Fruit fly (Drosophila melanogaster) whole organism, embryonic: ENCODE data around the gene CG9550.

Experiments used
- Awh ChIP-seq: fragments of 200-800 bp; sonication (Bioruptor generic); IDR thresholded peaks from 2 replicates; pipeline ENCODE4, ENCODE4 v1.3.6; 2022; ENCODE audit warnings: missing biosample characterization, missing genetic modification characterization
- CG10959 ChIP-seq: fragments of 200-800 bp; sonication (Bioruptor generic); IDR thresholded peaks from 2 replicates; pipeline ENCODE4 v1.3.6; 2022; ENCODE audit warnings: missing biosample characterization, missing genetic modification characterization
- CG11696 ChIP-seq: fragments of 200-800 bp; sonication (Bioruptor generic); IDR thresholded peaks from 2 replicates; pipeline ENCODE4 v1.3.6; 2022; ENCODE audit warnings: missing biosample characterization, missing genetic modification characterization
- CG12236 ChIP-seq: fragments of 200-800 bp; sonication (Bioruptor generic); optimal IDR thresholded peaks from 2 replicates; lab custom pipeline; 2016; ENCODE audit warnings: missing biosample characterization, missing genetic modification characterization
- CG14014 ChIP-seq: fragments of 200-800 bp; sonication (Bioruptor generic); IDR thresholded peaks from 2 replicates; pipeline ENCODE4 v1.3.6; 2022; ENCODE audit warnings: missing biosample characterization, missing genetic modification characterization
- CG1602 ChIP-seq: fragments of 200-800 bp; sonication (Bioruptor generic); optimal IDR thresholded peaks from 3 replicates; lab custom pipeline; 2016; ENCODE audit warnings: missing biosample characterization, missing genetic modification characterization
- CG16815 ChIP-seq: fragments of 200-800 bp; sonication (Bioruptor generic); optimal IDR thresholded peaks from 3 replicates; lab custom pipeline; 2017; ENCODE audit warnings: missing biosample characterization, mild to moderate bottlenecking, missing genetic modification characterization
- CG18262 ChIP-seq: fragments of 200-800 bp; optimal IDR thresholded peaks from 3 replicates; lab custom pipeline; 2019; ENCODE audit warnings: missing biosample characterization, mild to moderate bottlenecking, missing genetic modification characterization, moderate library complexity
- CG31388 ChIP-seq: fragments of 200-800 bp; sonication (Bioruptor generic); optimal IDR thresholded peaks from 2 replicates; lab custom pipeline; 2016; ENCODE audit warnings: missing biosample characterization, missing genetic modification characterization
- CG4707 ChIP-seq: fragments of 200-800 bp; sonication (Bioruptor generic); optimal IDR thresholded peaks from 2 replicates; lab custom pipeline; 2018; ENCODE audit warnings: missing biosample characterization, mild to moderate bottlenecking, missing genetic modification characterization, moderate library complexity
- CG6791 ChIP-seq: fragments of 200-800 bp; sonication (Bioruptor generic); IDR thresholded peaks from 3 replicates; pipeline ENCODE4 v1.3.6; 2022; ENCODE audit warnings: missing biosample characterization, missing genetic modification characterization; ENCODE audit not compliant: partially characterized antibody
- CG6813 ChIP-seq: fragments of 200-800 bp; sonication (Bioruptor generic); optimal IDR thresholded peaks from 2 replicates; lab custom pipeline; 2017; ENCODE audit warnings: missing biosample characterization, missing genetic modification characterization, mild to moderate bottlenecking, moderate library complexity, missing genetic modification reagents
- CG7745 ChIP-seq: fragments of 200-800 bp; sonication (Bioruptor generic); optimal IDR thresholded peaks from 2 replicates; lab custom pipeline; 2018; ENCODE audit warnings: missing biosample characterization, mild to moderate bottlenecking, missing genetic modification characterization, moderate library complexity
- Ets65A ChIP-seq: fragments of 200-800 bp; sonication (Bioruptor generic); peaks from one replicate; lab custom pipeline; 2016; ENCODE audit warnings: missing biosample characterization, missing genetic modification characterization
- Hr78 ChIP-seq, 2 experiments: fragments of 200-800 bp in 1 of 2; fragments of >200 bp in 1 of 2; sonication (Bioruptor generic) in 1 of 2; optimal IDR thresholded peaks; 2 replicates each; lab custom pipeline; 2017 to 2019; ENCODE audit warnings: missing biosample characterization in 2 of 2, missing genetic modification characterization in 2 of 2, mild to moderate bottlenecking in 1 of 2, moderate library complexity in 1 of 2
- Lhr ChIP-seq: fragments of 200-800 bp; sonication (Bioruptor generic); optimal IDR thresholded peaks from 3 replicates; lab custom pipeline; 2017; ENCODE audit warnings: mild to moderate bottlenecking, missing biosample characterization, missing genetic modification reagents, missing genetic modification characterization
- Med ChIP-seq: fragments of 200-800 bp; sonication (Bioruptor generic); peaks from one replicate; lab custom pipeline; 2016; ENCODE audit warnings: missing biosample characterization, missing genetic modification characterization, mild to moderate bottlenecking, inconsistent platforms, moderate library complexity
- NFAT ChIP-seq: fragments of 200-800 bp; sonication (Bioruptor generic); IDR thresholded peaks from 2 replicates; pipeline ENCODE4 v1.3.6; 2022; ENCODE audit warnings: missing biosample characterization, missing genetic modification characterization
- NfI ChIP-seq: fragments of 200-800 bp; sonication (Bioruptor generic); optimal IDR thresholded peaks from 3 replicates; lab custom pipeline; 2018; ENCODE audit warnings: missing biosample characterization, mild to moderate bottlenecking, missing genetic modification characterization, moderate library complexity
- Sin3A ChIP-seq: fragments of >200 bp; optimal IDR thresholded peaks from 2 replicates; lab custom pipeline; 2018
- Stat92E ChIP-seq, 3 experiments: fragments of >200 bp in 2 of 3; fragments of 200-800 bp in 1 of 3; sonication (Bioruptor generic) in 1 of 3; optimal IDR thresholded peaks; 2 replicates each; lab custom pipeline; 2017 to 2019; ENCODE audit warnings: missing biosample characterization in 3 of 3, missing genetic modification characterization in 3 of 3, mild to moderate bottlenecking in 1 of 3, moderate library complexity in 1 of 3
- abd-A ChIP-seq: fragments of 200-800 bp; sonication (Bioruptor generic); optimal IDR thresholded peaks from 3 replicates; lab custom pipeline; 2019; ENCODE audit warnings: missing biosample characterization, mild to moderate bottlenecking, missing genetic modification characterization, moderate library complexity
- cad ChIP-seq: fragments of >200 bp; optimal IDR thresholded peaks from 2 replicates; lab custom pipeline; 2017; ENCODE audit warnings: missing biosample characterization, missing genetic modification characterization
- cg ChIP-seq: fragments of 200-800 bp; sonication (Bioruptor generic); optimal IDR thresholded peaks from 3 replicates; lab custom pipeline; 2019; ENCODE audit warnings: missing biosample characterization, mild to moderate bottlenecking, missing genetic modification characterization, moderate library complexity
- crol ChIP-seq: fragments of 200-800 bp; sonication (Bioruptor generic); IDR thresholded peaks from 2 replicates; pipeline ENCODE4 v1.3.6; 2022; ENCODE audit warnings: missing biosample characterization, missing genetic modification characterization
- danr ChIP-seq: fragments of 200-800 bp; sonication (Bioruptor generic); IDR thresholded peaks from 2 replicates; pipeline ENCODE4 v1.3.6; 2022; ENCODE audit warnings: missing biosample characterization, missing genetic modification characterization
- fd3F ChIP-seq: fragments of 200-800 bp; sonication (Bioruptor generic); optimal IDR thresholded peaks from 2 replicates; lab custom pipeline; 2018; ENCODE audit warnings: missing biosample characterization, mild to moderate bottlenecking, missing genetic modification characterization, moderate library complexity
- gcm2 ChIP-seq: fragments of 200-800 bp; sonication (Bioruptor generic); optimal IDR thresholded peaks from 2 replicates; lab custom pipeline; 2016; ENCODE audit warnings: missing biosample characterization, missing genetic modification characterization
- grn ChIP-seq: fragments of 200-800 bp; sonication (Bioruptor generic); optimal IDR thresholded peaks from 3 replicates; lab custom pipeline; 2017; ENCODE audit warnings: missing biosample characterization, missing genetic modification characterization
- gsb-n ChIP-seq: fragments of 200-800 bp; sonication (Bioruptor generic); optimal IDR thresholded peaks from 3 replicates; lab custom pipeline; 2018; ENCODE audit warnings: missing biosample characterization, mild to moderate bottlenecking, missing genetic modification characterization
- gt ChIP-seq: fragments of 200-800 bp; sonication (Bioruptor generic); IDR thresholded peaks from 2 replicates; pipeline ENCODE4 v1.3.6; 2022; ENCODE audit warnings: missing biosample characterization, missing genetic modification characterization
- kni ChIP-seq: fragments of 200-800 bp; sonication (Bioruptor generic); optimal IDR thresholded peaks from 3 replicates; lab custom pipeline; 2017; ENCODE audit warnings: mild to moderate bottlenecking, missing biosample characterization, missing genetic modification reagents, missing genetic modification characterization
- knrl ChIP-seq: fragments of 200-800 bp; sonication (Bioruptor generic); IDR thresholded peaks from 3 replicates; pipeline ENCODE4 v1.3.6; 2022; ENCODE audit warnings: missing biosample characterization, missing genetic modification characterization; ENCODE audit not compliant: partially characterized antibody
- lov ChIP-seq, 2 experiments: fragments of 200-800 bp in 1 of 2; fragments of >200 bp in 1 of 2; sonication (Bioruptor generic) in 1 of 2; IDR thresholded peaks in 1 of 2; optimal IDR thresholded peaks in 1 of 2; 2 replicates in 1 of 2; 3 replicates in 1 of 2; pipeline versions ENCODE4 v1.3.6 to Lab custom; 2017 to 2022; ENCODE audit warnings: missing biosample characterization in 1 of 2, missing genetic modification characterization in 1 of 2
- oc ChIP-seq: fragments of 200-800 bp; sonication (Bioruptor generic); optimal IDR thresholded peaks from 2 replicates; lab custom pipeline; 2018; ENCODE audit warnings: missing biosample characterization, mild to moderate bottlenecking, missing genetic modification characterization, moderate library complexity
- odd ChIP-seq: fragments of 200-800 bp; sonication (Bioruptor generic); optimal IDR thresholded peaks from 2 replicates; lab custom pipeline; 2017; ENCODE audit warnings: missing biosample characterization, mild to moderate bottlenecking, missing genetic modification characterization
- pros ChIP-seq: fragments of 200-800 bp; sonication (Bioruptor generic); optimal IDR thresholded peaks from 3 replicates; lab custom pipeline; 2019; ENCODE audit warnings: missing biosample characterization, mild to moderate bottlenecking, missing genetic modification characterization, moderate library complexity
- sc ChIP-seq, 3 experiments: fragments of >200 bp in 2 of 3; fragments of 200-800 bp in 1 of 3; sonication (Bioruptor generic) in 1 of 3; optimal IDR thresholded peaks; 2 replicates in 2 of 3; 3 replicates in 1 of 3; lab custom pipeline; 2017; ENCODE audit warnings: mild to moderate bottlenecking in 1 of 3, missing biosample characterization in 1 of 3, missing genetic modification characterization in 1 of 3, missing genetic modification reagents in 1 of 3
- sd ChIP-seq: fragments of 200-800 bp; sonication (Bioruptor generic); optimal IDR thresholded peaks from 3 replicates; lab custom pipeline; 2018; ENCODE audit warnings: missing biosample characterization, mild to moderate bottlenecking, missing genetic modification characterization, moderate library complexity
- sens-2 ChIP-seq: fragments of 200-800 bp; sonication (Bioruptor generic); IDR thresholded peaks from 2 replicates; pipeline ENCODE4 v1.3.6; 2022; ENCODE audit warnings: missing biosample characterization, missing genetic modification characterization
- sisA ChIP-seq: fragments of 200-800 bp; sonication (Bioruptor generic); IDR thresholded peaks from 2 replicates; pipeline ENCODE4 v1.3.6; 2022; ENCODE audit warnings: missing biosample characterization, missing genetic modification characterization
- sqz ChIP-seq: fragments of 200-800 bp; sonication (Bioruptor generic); optimal IDR thresholded peaks from 3 replicates; lab custom pipeline; 2018; ENCODE audit warnings: missing biosample characterization, mild to moderate bottlenecking, missing genetic modification characterization
- sr ChIP-seq: fragments of 200-800 bp; sonication (Bioruptor generic); IDR thresholded peaks from 3 replicates; pipeline ENCODE4 v1.3.6; 2022; ENCODE audit warnings: missing biosample characterization, missing genetic modification characterization
- twi ChIP-seq: fragments of 200-800 bp; optimal IDR thresholded peaks from 2 replicates; lab custom pipeline; 2019; ENCODE audit warnings: missing biosample characterization, mild to moderate bottlenecking, missing genetic modification characterization, moderate library complexity

CG9550 gene

DNA sequence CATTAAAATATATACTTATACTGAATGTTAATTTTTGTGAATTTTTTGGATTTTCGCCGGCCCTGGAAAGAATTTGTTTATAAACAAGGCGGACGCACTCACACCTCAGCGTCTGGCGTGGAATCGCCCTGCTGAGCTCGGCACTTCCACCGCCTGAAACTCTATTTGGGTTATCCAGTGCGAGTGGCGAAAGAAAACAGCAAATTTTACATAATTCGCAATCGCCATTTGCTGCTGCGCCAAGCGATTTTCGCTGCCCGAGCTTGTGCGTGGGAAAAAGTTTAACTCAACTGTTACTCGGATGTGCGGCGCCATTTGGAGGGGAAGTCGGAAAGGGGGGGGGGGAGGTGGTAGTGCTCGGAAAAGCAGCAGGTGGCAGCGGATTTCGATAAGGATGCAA, 36.1 kb downstream of the CG9550 start:
- TF ChIP-seq CG18262 (tag; lab: Kevin White, UChicago), result no peak
- TF ChIP-seq crol (GFP tag; lab: Robert Waterston, UW), result 0 out of 2 replicates have a peak, but pooled peaks have one; percentile 9

DNA sequence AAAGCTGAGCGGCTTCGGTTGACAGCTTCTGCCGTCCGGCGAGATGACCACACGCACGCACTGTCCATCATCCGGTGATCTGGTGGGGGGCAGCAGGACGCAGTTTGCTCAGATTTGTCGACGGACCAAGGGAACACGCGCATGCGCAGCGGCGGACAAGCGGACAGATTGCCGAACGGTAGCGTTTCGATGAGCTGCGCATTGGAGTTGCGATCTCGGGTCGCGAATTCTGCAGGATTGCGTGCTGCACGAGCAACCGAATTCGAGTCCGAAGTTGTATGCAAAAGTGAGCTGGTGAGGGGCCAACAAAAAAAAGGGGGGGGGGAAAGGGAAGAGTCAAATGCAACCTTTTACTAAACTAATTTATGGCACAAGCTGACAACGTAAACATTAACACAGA, 36.9 kb downstream of the CG9550 start:
- peak; percentile 3 for TF ChIP-seq Med (GFP tag; lab: Kevin White, UChicago)
- TF ChIP-seq sisA (GFP tag; lab: Robert Waterston, UW), result 0 out of 2 replicates have a peak, but pooled peaks have one; percentile 10
- TF ChIP-seq CG6791 (GFP tag; lab: Robert Waterston, UW), result 0 out of 3 replicates have a peak, but pooled peaks have one; percentile 11
- TF ChIP-seq sens-2 (GFP tag; lab: Robert Waterston, UW), result no peak
- no peak for TF ChIP-seq sr (GFP tag; lab: Robert Waterston, UW)

DNA sequence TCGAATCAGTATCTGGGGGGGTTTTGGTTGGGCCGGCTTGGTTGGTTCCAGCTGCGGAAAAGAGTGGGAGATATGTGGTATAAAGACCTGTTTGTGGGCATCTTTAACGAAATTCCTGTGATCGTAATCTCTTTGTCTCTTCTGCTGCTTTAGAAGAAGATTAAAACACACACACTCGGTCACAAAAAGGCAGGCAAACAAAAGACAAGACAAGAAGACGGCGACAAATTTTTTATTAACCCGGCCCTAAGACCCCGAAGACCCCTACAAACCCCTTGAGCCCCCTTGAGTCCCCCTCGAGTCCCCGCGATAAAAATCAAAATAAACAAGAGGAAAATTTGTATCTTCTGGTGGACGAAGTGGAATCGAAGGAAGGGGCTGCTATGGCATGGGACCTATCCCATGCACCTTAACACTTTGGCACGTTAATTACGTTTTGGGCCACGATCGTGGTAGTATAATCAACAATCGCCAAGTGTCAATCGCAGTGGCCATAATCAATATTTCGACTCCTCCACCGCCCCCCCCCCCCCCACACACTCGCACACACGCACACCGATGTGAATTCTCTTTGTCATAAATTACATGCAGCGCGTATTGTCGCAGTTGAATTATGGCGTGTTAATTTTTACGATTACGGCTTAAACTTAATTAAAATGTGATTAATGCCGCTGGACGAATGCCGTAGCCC, 37.4 kb downstream of the CG9550 start:
- TF ChIP-seq danr (GFP tag; lab: Robert Waterston, UW) (no peak), Awh (0 out of 2 replicates have a peak, but pooled peaks have one; percentile 13), CG10959 (GFP tag; lab: Robert Waterston, UW) (no peak), Hr78 (GFP tag; optimal IDR thresholded peaks at IDR 0.05; lab: Kevin White, UChicago) (peak in 1 of 2 experiments; percentile 23), CG31388 (no peak), NfI (GFP tag; lab: Kevin White, UChicago) (no peak), crol (GFP tag; lab: Robert Waterston, UW) (peak; percentile 84), CG14014 (GFP tag; lab: Robert Waterston, UW) (no peak), sqz (GFP tag; lab: Kevin White, UChicago) (peak; percentile 41), grn (GFP tag; lab: Kevin White, UChicago) (peak; percentile 96), oc (tag; lab: Kevin White, UChicago) (peak; percentile 80), CG16815 (GFP tag; lab: Kevin White, UChicago) (no peak), CG7745 (peak; percentile 71), CG6813 (no peak), Stat92E (GFP tag; optimal IDR thresholded peaks at IDR 0.05; lab: Kevin White, UChicago) (peak in 1 of 3 experiments; percentile 16), gcm2 (GFP tag; lab: Kevin White, UChicago) (no peak), Lhr (GFP tag; lab: Kevin White, UChicago) (no peak), NFAT (no peak), twi (tag; lab: Kevin White, UChicago) (no peak), abd-A (peak; percentile 47), CG4707 (no peak), fd3F (GFP tag; lab: Kevin White, UChicago) (no peak), odd (GFP tag; lab: Kevin White, UChicago) (no peak), CG12236 (GFP tag; lab: Kevin White, UChicago) (no peak), lov (optimal IDR thresholded peaks at IDR 0.05; lab: Kevin White, UChicago) (no peak), lov (GFP tag; IDR thresholded peaks at IDR 0.05; lab: Robert Waterston, UW) (no peak), kni (peak; percentile 58), CG1602 (GFP tag; lab: Kevin White, UChicago) (no peak), cg (GFP tag; lab: Kevin White, UChicago) (peak; percentile 39), gsb-n (no peak), CG11696 (GFP tag; lab: Robert Waterston, UW) (no peak), Ets65A (GFP tag; lab: Kevin White, UChicago) (peak; percentile 46), sc (optimal IDR thresholded peaks at IDR 0.05; lab: Kevin White, UChicago) (no peak), sc (GFP tag; optimal IDR thresholded peaks at IDR 0.05; lab: Kevin White, UChicago) (no peak), cad (no peak), gt (no peak), pros (GFP tag; lab: Kevin White, UChicago) (peak; percentile 94), sd (tag; lab: Kevin White, UChicago) (peak; percentile 83), Sin3A (lab: Kevin White, UChicago) (no peak), sisA (GFP tag; lab: Robert Waterston, UW) (no peak), knrl (GFP tag; lab: Robert Waterston, UW) (no peak)
